Fruit fly (Drosophila melanogaster): ENCODE measurements around the gene vri.
A peak's percentile ranks its signal among the peaks of the same experiment; 100 is the strongest.

Gene vri

dm6 chr2L:5284820-5285219 lies 3.9 kb upstream of the vri start (continued):
- TF ChIP-seq CG8119 (GFP tag; IDR thresholded peaks at IDR 0.05) (no peak), salr (GFP tag; optimal IDR thresholded peaks at IDR 0.05) (no peak), CG11294 (GFP tag; IDR thresholded peaks at IDR 0.05) (no peak), CG31627 (GFP tag; optimal IDR thresholded peaks at IDR 0.05) (no peak), CG11902 (GFP tag; optimal IDR thresholded peaks at IDR 0.05) (no peak), Sox14 (GFP tag; optimal IDR thresholded peaks at IDR 0.05) (no peak)

dm6 chr2L:5285860-5286259 lies 2.9 kb upstream of the vri start:
- no peak for TF ChIP-seq Hr4 (GFP tag; optimal IDR thresholded peaks at IDR 0.05)
- no peak for TF ChIP-seq Ets21C (GFP tag; optimal IDR thresholded peaks at IDR 0.05)
- no peak for TF ChIP-seq CG8632 (GFP tag; optimal IDR thresholded peaks at IDR 0.05)
- no peak for TF ChIP-seq fkh (GFP tag; optimal IDR thresholded peaks at IDR 0.05)
- no peak for TF ChIP-seq Sox102F (GFP tag; optimal IDR thresholded peaks at IDR 0.05)
- TF ChIP-seq Ets96B (tag; optimal IDR thresholded peaks at IDR 0.05): no peak

dm6 chr2L:5286572-5286971 lies 2.2 kb upstream of the vri start:
- TF ChIP-seq CG6163 (GFP tag; IDR thresholded peaks at IDR 0.05) (0 out of 3 replicates have a peak, but pooled peaks have one; percentile 14), svp (GFP tag) (peak; percentile 4), Ets96B (tag; optimal IDR thresholded peaks at IDR 0.05) (no peak)

- TF ChIP-seq achi (GFP tag; optimal IDR thresholded peaks at IDR 0.05) (peak; percentile 86), Hr39 (GFP tag; optimal IDR thresholded peaks at IDR 0.05) (peak; percentile 57), fkh (GFP tag; optimal IDR thresholded peaks at IDR 0.05) (no peak), vri (GFP tag; optimal IDR thresholded peaks at IDR 0.05) (no peak), Lpt (GFP tag; optimal IDR thresholded peaks at IDR 0.05) (peak; percentile 37), CG8319 (GFP tag; optimal IDR thresholded peaks at IDR 0.05) (peak; percentile 77), dsx (GFP tag; optimal IDR thresholded peaks at IDR 0.05; ENCODE audit: poor library complexity, severe bottlenecking) (peak; percentile 95), cyc (GFP tag; optimal IDR thresholded peaks at IDR 0.05) (peak; percentile 72), CG11294 (GFP tag; IDR thresholded peaks at IDR 0.05) (no peak), dac (GFP tag; optimal IDR thresholded peaks at IDR 0.05) (no peak), OdsH (GFP tag; optimal IDR thresholded peaks at IDR 0.05) (peak; percentile 80), Eip78C (GFP tag) (peak; percentile 98), CG7368 (GFP tag; optimal IDR thresholded peaks at IDR 0.05) (peak; percentile 61), CG1621 (tag; optimal IDR thresholded peaks at IDR 0.05) (peak; percentile 94), CG10669 (GFP tag; optimal IDR thresholded peaks at IDR 0.05) (peak; percentile 96), CG34406 (GFP tag; optimal IDR thresholded peaks at IDR 0.05) (peak; percentile 82), CG32006 (GFP tag; optimal IDR thresholded peaks at IDR 0.05) (peak; percentile 77), CG6792 (GFP tag; optimal IDR thresholded peaks at IDR 0.05) (peak; percentile 83), CG10631 (GFP tag; optimal IDR thresholded peaks at IDR 0.05) (peak; percentile 85), CG6276 (GFP tag; optimal IDR thresholded peaks at IDR 0.05) (peak; percentile 50), Ets96B (tag; optimal IDR thresholded peaks at IDR 0.05) (peak; percentile 97), fd85E (GFP tag; optimal IDR thresholded peaks at IDR 0.05) (peak; percentile 23), CG6163 (GFP tag; IDR thresholded peaks at IDR 0.05) (peak; percentile 74; the same call in 2 of the 3 replicates), net (GFP tag; optimal IDR thresholded peaks at IDR 0.05) (peak; percentile 70), CG6808 (GFP tag; optimal IDR thresholded peaks at IDR 0.05) (peak; percentile 96), Blimp-1 (GFP tag; optimal IDR thresholded peaks at IDR 0.05) (peak; percentile 59), Hr4 (GFP tag; optimal IDR thresholded peaks at IDR 0.05) (peak; percentile 67), CG31627 (GFP tag; optimal IDR thresholded peaks at IDR 0.05) (peak; percentile 66), acj6 (GFP tag; optimal IDR thresholded peaks at IDR 0.05) (peak; percentile 83), Gug (GFP tag; IDR thresholded peaks at IDR 0.05) (peak; percentile 24; the same call in 1 of the 2 replicates), CG6854 (GFP tag; optimal IDR thresholded peaks at IDR 0.05) (peak; percentile 77), Sox15 (GFP tag; optimal IDR thresholded peaks at IDR 0.05) (peak; percentile 80), spab (GFP tag; optimal IDR thresholded peaks at IDR 0.05) (peak; percentile 94), topi (GFP tag; optimal IDR thresholded peaks at IDR 0.05) (peak; percentile 88), CG11902 (GFP tag; optimal IDR thresholded peaks at IDR 0.05) (peak; percentile 70), Sox14 (GFP tag; optimal IDR thresholded peaks at IDR 0.05) (peak; percentile 88), Ets21C (GFP tag; optimal IDR thresholded peaks at IDR 0.05) (peak; percentile 62), esn (GFP tag; optimal IDR thresholded peaks at IDR 0.05) (peak; percentile 88), CG15336 (GFP tag; IDR thresholded peaks at IDR 0.05) (0 out of 2 replicates have a peak, but pooled peaks have one; percentile 53)
These were observed 1.0 kb upstream of the vri start for dm6 chr2L:5287599-5288261.
